Fruit fly (Drosophila melanogaster) whole organism, embryonic: ENCODE measurements around the gene Cyp4ac2.

Experiments
- Blimp-1 ChIP-seq: fragments of 200-800 bp; sonication (Bioruptor generic); optimal IDR thresholded peaks from 3 replicates; lab custom pipeline; 2018; ENCODE audit warnings: missing biosample characterization, missing genetic modification characterization, mild to moderate bottlenecking, moderate library complexity, missing genetic modification reagents
- Bteb2 ChIP-seq: fragments of 200-800 bp; sonication (Bioruptor generic); optimal IDR thresholded peaks from 2 replicates; lab custom pipeline; 2016; ENCODE audit warnings: missing biosample characterization, missing genetic modification characterization
- CG10366 ChIP-seq: fragments of 200-800 bp; sonication (Bioruptor generic); IDR thresholded peaks from 2 replicates; pipeline ENCODE4 v1.3.6; 2022; ENCODE audit warnings: missing biosample characterization, missing genetic modification characterization
- CG10431 ChIP-seq: fragments of 200-800 bp; sonication (Bioruptor generic); optimal IDR thresholded peaks from 3 replicates; lab custom pipeline; 2018; ENCODE audit warnings: missing biosample characterization, mild to moderate bottlenecking, missing genetic modification characterization
- CG10654 ChIP-seq: fragments of 200-800 bp; sonication (Bioruptor generic); optimal IDR thresholded peaks from 2 replicates; lab custom pipeline; 2016; ENCODE audit warnings: missing biosample characterization, missing genetic modification characterization
- CG10979 ChIP-seq: fragments of 200-800 bp; sonication (Bioruptor generic); optimal IDR thresholded peaks from 2 replicates; lab custom pipeline; 2018; ENCODE audit warnings: missing biosample characterization, mild to moderate bottlenecking, missing genetic modification characterization, moderate library complexity
- CG12219 ChIP-seq: fragments of 200-800 bp; sonication (Bioruptor generic); optimal IDR thresholded peaks from 3 replicates; lab custom pipeline; 2018; ENCODE audit warnings: missing biosample characterization, mild to moderate bottlenecking, missing genetic modification characterization
- CG1233 ChIP-seq: fragments of 200-800 bp; sonication (Bioruptor generic); optimal IDR thresholded peaks from 4 replicates; lab custom pipeline; 2018; ENCODE audit warnings: missing biosample characterization, mild to moderate bottlenecking, missing genetic modification characterization
- CG12659 ChIP-seq: fragments of 200-800 bp; sonication (Bioruptor generic); optimal IDR thresholded peaks from 3 replicates; lab custom pipeline; 2017; ENCODE audit warnings: mild to moderate bottlenecking, missing biosample characterization, missing genetic modification reagents, missing genetic modification characterization
- CG12942 ChIP-seq: fragments of 200-800 bp; sonication (Bioruptor generic); optimal IDR thresholded peaks from 3 replicates; lab custom pipeline; 2016; ENCODE audit warnings: missing biosample characterization, missing genetic modification characterization
- CG14667 ChIP-seq: fragments of 200-800 bp; sonication (Bioruptor generic); IDR thresholded peaks from 2 replicates; pipeline ENCODE4 v1.3.6; 2022; ENCODE audit warnings: missing biosample characterization, missing genetic modification characterization
- CG16815 ChIP-seq: fragments of 200-800 bp; sonication (Bioruptor generic); optimal IDR thresholded peaks from 3 replicates; lab custom pipeline; 2017; ENCODE audit warnings: missing biosample characterization, mild to moderate bottlenecking, missing genetic modification characterization
- CG16863 ChIP-seq: fragments of 200-800 bp; sonication (Bioruptor generic); optimal IDR thresholded peaks from 3 replicates; lab custom pipeline; 2016; ENCODE audit warnings: missing biosample characterization, missing genetic modification characterization
- CG2199 ChIP-seq: fragments of 200-800 bp; sonication (Bioruptor generic); IDR thresholded peaks from 3 replicates; pipeline ENCODE4 v1.3.6; 2022; ENCODE audit warnings: missing biosample characterization, missing genetic modification characterization
- CG31388 ChIP-seq: fragments of 200-800 bp; sonication (Bioruptor generic); optimal IDR thresholded peaks from 2 replicates; lab custom pipeline; 2016; ENCODE audit warnings: missing biosample characterization, missing genetic modification characterization
- CG32532 ChIP-seq: fragments of 200-800 bp; sonication (Bioruptor generic); IDR thresholded peaks from 2 replicates; pipeline ENCODE4 v1.3.6; 2022; ENCODE audit warnings: missing biosample characterization, missing genetic modification characterization
- CG4282 ChIP-seq: fragments of 200-800 bp; sonication (Bioruptor generic); optimal IDR thresholded peaks from 2 replicates; lab custom pipeline; 2016; ENCODE audit warnings: missing biosample characterization, missing genetic modification characterization
- CG4730 ChIP-seq: fragments of 200-800 bp; sonication (Bioruptor generic); IDR thresholded peaks from 2 replicates; pipeline ENCODE4 v1.3.6; 2022; ENCODE audit warnings: missing biosample characterization, missing genetic modification characterization
- CG6175 ChIP-seq: fragments of 200-800 bp; sonication (Bioruptor generic); IDR thresholded peaks from 3 replicates; pipeline ENCODE4 v1.3.6; 2022; ENCODE audit warnings: missing biosample characterization, missing genetic modification characterization
- CG6654 ChIP-seq: fragments of 200-800 bp; sonication (Bioruptor generic); optimal IDR thresholded peaks from 2 replicates; lab custom pipeline; 2017; ENCODE audit warnings: missing biosample characterization, mild to moderate bottlenecking, missing genetic modification characterization
- CG8089 ChIP-seq: fragments of 200-800 bp; sonication (Bioruptor generic); optimal IDR thresholded peaks from 3 replicates; lab custom pipeline; 2016; ENCODE audit warnings: missing biosample characterization, missing genetic modification characterization
- CG9932 ChIP-seq: fragments of 200-800 bp; sonication (Bioruptor generic); IDR thresholded peaks from 2 replicates; pipeline ENCODE4 v1.3.6; 2022; ENCODE audit warnings: missing biosample characterization, missing genetic modification characterization
- Doc2 ChIP-seq: fragments of 200-800 bp; sonication (Bioruptor generic); IDR thresholded peaks from 2 replicates; pipeline ENCODE4 v1.3.6; 2022; ENCODE audit warnings: missing biosample characterization, missing genetic modification characterization
- E2f1 ChIP-seq: fragments of 200-800 bp; sonication (Bioruptor generic); IDR thresholded peaks from 2 replicates; pipeline ENCODE4 v1.3.6; 2022; ENCODE audit warnings: missing biosample characterization, missing genetic modification characterization
- E2f2 ChIP-seq: fragments of 200-800 bp; sonication (Bioruptor generic); IDR thresholded peaks from 2 replicates; pipeline ENCODE4 v1.3.6; 2022; ENCODE audit warnings: missing biosample characterization, missing genetic modification characterization
- HLH54F ChIP-seq: fragments of 200-800 bp; sonication (Bioruptor generic); optimal IDR thresholded peaks from 3 replicates; lab custom pipeline; 2016; ENCODE audit warnings: missing biosample characterization, missing genetic modification characterization
- Lim3 ChIP-seq: fragments of 200-800 bp; sonication (Bioruptor generic); IDR thresholded peaks from 2 replicates; pipeline ENCODE4 v1.3.6; 2022; ENCODE audit warnings: missing biosample characterization, missing genetic modification characterization
- Mad ChIP-seq: fragments of 200-800 bp; sonication (Bioruptor generic); optimal IDR thresholded peaks from 2 replicates; lab custom pipeline; 2016; ENCODE audit warnings: missing biosample characterization, missing genetic modification characterization
- Mes4 ChIP-seq: fragments of 200-800 bp; sonication (Bioruptor generic); optimal IDR thresholded peaks from 2 replicates; lab custom pipeline; 2016; ENCODE audit warnings: missing biosample characterization, missing genetic modification characterization
- Myb ChIP-seq: fragments of 200-800 bp; sonication (Bioruptor generic); optimal IDR thresholded peaks from 2 replicates; lab custom pipeline; 2016; ENCODE audit warnings: missing biosample characterization, missing genetic modification characterization
- NC2β ChIP-seq: fragments of 200-800 bp; sonication (Bioruptor generic); optimal IDR thresholded peaks from 2 replicates; lab custom pipeline; 2016; ENCODE audit warnings: missing biosample characterization, missing genetic modification characterization
- NK7.1 ChIP-seq: fragments of 200-800 bp; sonication (Bioruptor generic); optimal IDR thresholded peaks from 3 replicates; lab custom pipeline; 2016; ENCODE audit warnings: missing biosample characterization, missing genetic modification characterization
- Xrp1 ChIP-seq: fragments of 200-800 bp; sonication (Bioruptor generic); IDR thresholded peaks from 2 replicates; pipeline ENCODE4 v1.3.6; 2022; ENCODE audit warnings: missing biosample characterization, missing genetic modification characterization
- amos ChIP-seq: fragments of 200-800 bp; sonication (Bioruptor generic); IDR thresholded peaks from 2 replicates; pipeline ENCODE4 v1.3.6; 2022; ENCODE audit warnings: missing biosample characterization, missing genetic modification characterization; ENCODE audit not compliant: partially characterized antibody
- bab2 ChIP-seq: fragments of 200-800 bp; sonication (Bioruptor generic); optimal IDR thresholded peaks from 2 replicates; lab custom pipeline; 2016; ENCODE audit warnings: missing biosample characterization, missing genetic modification characterization
- chm ChIP-seq: fragments of 200-800 bp; sonication (Bioruptor generic); IDR thresholded peaks from 2 replicates; pipeline ENCODE4 v1.3.6; 2022; ENCODE audit warnings: missing biosample characterization, missing genetic modification characterization
- corto ChIP-seq: fragments of 200-800 bp; sonication (Bioruptor generic); optimal IDR thresholded peaks from 2 replicates; lab custom pipeline; 2016; ENCODE audit warnings: missing biosample characterization, mild to moderate bottlenecking, missing genetic modification characterization, moderate library complexity
- crol ChIP-seq: fragments of 200-800 bp; sonication (Bioruptor generic); IDR thresholded peaks from 2 replicates; pipeline ENCODE4 v1.3.6; 2022; ENCODE audit warnings: missing biosample characterization, missing genetic modification characterization
- dmrt11E ChIP-seq: fragments of 200-800 bp; sonication (Bioruptor generic); optimal IDR thresholded peaks from 3 replicates; lab custom pipeline; 2018; ENCODE audit warnings: missing biosample characterization, mild to moderate bottlenecking, missing genetic modification characterization, moderate library complexity
- emc ChIP-seq: fragments of 200-800 bp; sonication (Bioruptor generic); optimal IDR thresholded peaks from 2 replicates; lab custom pipeline; 2016; ENCODE audit warnings: missing biosample characterization, missing genetic modification characterization
- en ChIP-seq: fragments of 200-800 bp; sonication (Bioruptor generic); optimal IDR thresholded peaks from 2 replicates; lab custom pipeline; 2016; ENCODE audit warnings: missing biosample characterization, missing genetic modification characterization
- insv ChIP-seq, 2 experiments: fragments of 200-800 bp; sonication (Bioruptor generic); optimal IDR thresholded peaks; 3 replicates each; lab custom pipeline; 2016 to 2018; ENCODE audit warnings: missing biosample characterization in 2 of 2, missing genetic modification characterization in 2 of 2
- jing ChIP-seq: fragments of 200-800 bp; sonication (Bioruptor generic); optimal IDR thresholded peaks from 2 replicates; lab custom pipeline; 2018; ENCODE audit warnings: missing biosample characterization, mild to moderate bottlenecking, missing genetic modification characterization
- mam ChIP-seq: fragments of 200-800 bp; sonication (Bioruptor generic); optimal IDR thresholded peaks from 3 replicates; lab custom pipeline; 2016; ENCODE audit warnings: missing biosample characterization, missing genetic modification characterization
- mld ChIP-seq: fragments of 200-800 bp; sonication (Bioruptor generic); IDR thresholded peaks from 3 replicates; pipeline ENCODE4 v1.3.6; 2022; ENCODE audit warnings: missing biosample characterization, missing genetic modification characterization; ENCODE audit not compliant: partially characterized antibody
- nmo ChIP-seq: fragments of 200-800 bp; sonication (Bioruptor generic); optimal IDR thresholded peaks from 2 replicates; lab custom pipeline; 2018; ENCODE audit warnings: missing biosample characterization, mild to moderate bottlenecking, missing genetic modification characterization, moderate library complexity
- pros ChIP-seq: fragments of 200-800 bp; sonication (Bioruptor generic); optimal IDR thresholded peaks from 3 replicates; lab custom pipeline; 2019; ENCODE audit warnings: missing biosample characterization, mild to moderate bottlenecking, missing genetic modification characterization, moderate library complexity
- salm ChIP-seq: fragments of 200-800 bp; sonication (Bioruptor generic); optimal IDR thresholded peaks from 2 replicates; lab custom pipeline; 2018; ENCODE audit warnings: missing biosample characterization, mild to moderate bottlenecking, missing genetic modification characterization
- sisA ChIP-seq: fragments of 200-800 bp; sonication (Bioruptor generic); IDR thresholded peaks from 2 replicates; pipeline ENCODE4 v1.3.6; 2022; ENCODE audit warnings: missing biosample characterization, missing genetic modification characterization
- unc-4 ChIP-seq: fragments of 200-800 bp; sonication (Bioruptor generic); IDR thresholded peaks from 2 replicates; pipeline ENCODE4 v1.3.6; 2022; ENCODE audit warnings: missing biosample characterization, missing genetic modification characterization; ENCODE audit not compliant: partially characterized antibody
- vvl ChIP-seq: fragments of 200-800 bp; sonication (Bioruptor generic); IDR thresholded peaks from 2 replicates; pipeline ENCODE4 v1.3.6; 2022; ENCODE audit warnings: missing biosample characterization, missing genetic modification characterization

The Cyp4ac2 gene

dm6 chr2L:5298978-5299627 lies 32.9 kb downstream of the Cyp4ac2 start (continued):
- TF ChIP-seq chm (GFP tag; lab: Robert Waterston, UW) (peak; percentile 78), unc-4 (GFP tag; lab: Robert Waterston, UW) (no peak), CG12659 (GFP tag; lab: Kevin White, UChicago) (peak; percentile 83), Mad (GFP tag; lab: Kevin White, UChicago) (peak; percentile 26), dmrt11E (peak; percentile 79), NK7.1 (GFP tag; lab: Kevin White, UChicago) (no peak), crol (GFP tag; lab: Robert Waterston, UW) (peak; percentile 34; the same call in 1 of the 2 replicates), jing (GFP tag; lab: Kevin White, UChicago) (peak; percentile 82), CG8089 (peak; percentile 57), CG6175 (no peak), Bteb2 (peak; percentile 40), bab2 (peak; percentile 21), CG10366 (GFP tag; lab: Robert Waterston, UW) (peak; percentile 63), Mes4 (GFP tag; lab: Kevin White, UChicago) (peak; percentile 33), CG1233 (GFP tag; lab: Kevin White, UChicago) (peak; percentile 67), CG4730 (GFP tag; lab: Robert Waterston, UW) (no peak), CG10431 (peak; percentile 62), CG16815 (GFP tag; lab: Kevin White, UChicago) (peak; percentile 73), insv (GFP tag; optimal IDR thresholded peaks at IDR 0.05; lab: Kevin White, UChicago) (no peak), CG2199 (no peak), CG14667 (peak; percentile 46), Blimp-1 (GFP tag; lab: Kevin White, UChicago) (peak; percentile 89), CG9932 (GFP tag; lab: Robert Waterston, UW) (peak; percentile 66), amos (GFP tag; lab: Robert Waterston, UW) (no peak), Lim3 (GFP tag; lab: Robert Waterston, UW) (peak; percentile 67), emc (GFP tag; lab: Kevin White, UChicago) (no peak), corto (GFP tag; lab: Kevin White, UChicago) (peak; percentile 53), salm (tag; lab: Kevin White, UChicago) (peak; percentile 85), E2f2 (GFP tag; lab: Robert Waterston, UW) (peak; percentile 60; the same call in 1 of the 2 replicates), Myb (GFP tag; lab: Kevin White, UChicago) (peak; percentile 15), NC2β (GFP tag; lab: Kevin White, UChicago) (peak; percentile 60), en (GFP tag; lab: Kevin White, UChicago) (peak; percentile 39), CG6654 (GFP tag; lab: Kevin White, UChicago) (peak; percentile 56), nmo (peak; percentile 91), CG16863 (GFP tag; lab: Kevin White, UChicago) (peak; percentile 65), Xrp1 (peak; percentile 85), CG12942 (GFP tag; lab: Kevin White, UChicago) (peak; percentile 67), Doc2 (GFP tag; lab: Robert Waterston, UW) (no peak), pros (no peak), mld (GFP tag; lab: Robert Waterston, UW) (no peak), sisA (peak; percentile 85), vvl (GFP tag; lab: Robert Waterston, UW) (peak; percentile 87), CG32532 (peak; percentile 69), CG10654 (GFP tag; lab: Kevin White, UChicago) (peak; percentile 75), CG12219 (peak; percentile 79), mam (GFP tag; lab: Kevin White, UChicago) (peak; percentile 29), HLH54F (GFP tag; lab: Kevin White, UChicago) (peak; percentile 46), CG31388 (GFP tag; lab: Kevin White, UChicago) (no peak), CG4282 (GFP tag; lab: Kevin White, UChicago) (no peak), CG10979 (peak; percentile 91), E2f1 (peak; percentile 62; the same call in 1 of the 2 replicates)
